Worm (Caenorhabditis elegans): ENCODE measurements around the gene F41E6.5.

DNA sequence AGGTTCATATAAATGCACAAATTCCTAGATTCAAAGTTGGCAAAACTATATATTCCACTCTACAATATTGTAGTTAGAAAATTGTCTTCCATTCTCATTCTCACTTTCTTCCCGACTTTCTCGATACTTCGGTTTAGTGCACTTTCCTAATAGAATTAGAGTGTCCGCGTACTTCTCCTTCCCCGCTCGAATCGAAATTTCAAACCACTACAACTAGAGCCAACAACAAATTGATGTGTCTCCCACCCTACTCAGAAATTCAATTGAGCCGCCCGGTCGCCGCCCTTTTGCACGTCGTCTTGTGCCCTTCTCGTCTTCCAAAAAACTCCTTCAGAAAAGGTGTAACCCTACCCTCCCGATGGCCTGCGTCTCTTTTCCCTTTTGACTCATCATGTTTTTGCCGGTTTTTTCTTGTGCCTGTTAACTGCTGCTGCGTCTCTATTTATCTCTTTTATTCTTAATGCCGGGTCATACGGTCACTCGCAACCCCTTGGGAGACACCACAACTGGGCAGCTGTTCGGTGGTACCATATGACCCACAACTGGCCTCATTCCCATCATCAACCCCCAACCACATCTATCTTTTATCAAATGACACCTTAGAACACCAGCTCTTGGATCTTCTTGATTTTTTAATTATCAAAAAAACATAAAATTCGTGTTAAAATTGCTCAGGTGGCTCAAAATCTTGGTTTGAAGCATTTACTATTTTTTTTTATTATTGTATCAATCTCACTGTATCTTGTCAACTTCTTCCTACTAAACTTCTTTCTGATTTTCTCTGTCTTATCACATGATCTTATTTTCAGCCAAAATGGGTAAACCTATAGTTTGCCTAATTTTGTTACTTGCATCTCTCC lies 8.9 kb upstream of the F41E6.5 start, which contains the start of gene tag-196:
- TF ChIP-seq sea-2 (GFP tag; IDR thresholded peaks at IDR 0.05): no peak
- no peak for TF ChIP-seq athp-1 (tag; optimal IDR thresholded peaks at IDR 0.05)
- TF ChIP-seq T26A5.8 (tag; optimal IDR thresholded peaks at IDR 0.05): no peak
- no peak for TF ChIP-seq rec-8 (tag; optimal IDR thresholded peaks at IDR 0.05)
- no peak for TF ChIP-seq die-1 (tag; optimal IDR thresholded peaks at IDR 0.05)
- no peak for TF ChIP-seq pbrm-1 (GFP tag; IDR thresholded peaks at IDR 0.05)
- no peak for TF ChIP-seq ztf-6 (GFP tag; IDR thresholded peaks at IDR 0.05)
- no peak for TF ChIP-seq tbx-9 (tag; optimal IDR thresholded peaks at IDR 0.05; ENCODE audit: borderline replicate concordance)
